Worm (Caenorhabditis elegans): ENCODE data around the gene clec-82.

DNA sequence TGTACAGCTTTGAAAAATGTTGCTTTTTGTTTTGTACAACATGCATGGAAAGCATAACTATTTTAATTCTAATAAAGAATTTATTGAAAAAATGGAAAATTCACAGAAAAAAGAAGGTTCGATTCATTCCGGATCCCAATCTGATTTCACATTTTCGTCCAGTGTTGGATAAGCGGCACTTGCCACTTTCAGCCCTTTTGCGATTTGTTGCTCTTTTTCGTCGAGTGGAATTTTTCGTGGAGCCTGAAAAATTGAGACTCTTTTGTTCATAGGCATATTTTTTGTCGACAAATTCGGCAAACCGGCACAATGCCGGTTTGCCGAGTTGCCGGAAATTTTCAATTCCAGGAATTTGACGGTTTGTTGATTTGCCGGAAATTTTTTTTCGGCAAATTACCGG, 16.2 kb downstream of the clec-82 start:
- TF ChIP-seq fkh-10 (GFP tag; optimal IDR thresholded peaks at IDR 0.05) (no peak), ttx-3 (tag; optimal IDR thresholded peaks at IDR 0.05) (no peak), sox-2 (GFP tag; IDR thresholded peaks at IDR 0.05) (no peak), pqm-1 (tag; optimal IDR thresholded peaks at IDR 0.05) (no peak), mec-3 (tag; optimal IDR thresholded peaks at IDR 0.05; ENCODE audit: borderline replicate concordance) (no peak), zip-5 (tag; optimal IDR thresholded peaks at IDR 0.05) (no peak)

All from whole organism, late embryonic.